Fruit fly (Drosophila melanogaster): ENCODE measurements around the gene Nmdmc.

Gene Nmdmc

DNA sequence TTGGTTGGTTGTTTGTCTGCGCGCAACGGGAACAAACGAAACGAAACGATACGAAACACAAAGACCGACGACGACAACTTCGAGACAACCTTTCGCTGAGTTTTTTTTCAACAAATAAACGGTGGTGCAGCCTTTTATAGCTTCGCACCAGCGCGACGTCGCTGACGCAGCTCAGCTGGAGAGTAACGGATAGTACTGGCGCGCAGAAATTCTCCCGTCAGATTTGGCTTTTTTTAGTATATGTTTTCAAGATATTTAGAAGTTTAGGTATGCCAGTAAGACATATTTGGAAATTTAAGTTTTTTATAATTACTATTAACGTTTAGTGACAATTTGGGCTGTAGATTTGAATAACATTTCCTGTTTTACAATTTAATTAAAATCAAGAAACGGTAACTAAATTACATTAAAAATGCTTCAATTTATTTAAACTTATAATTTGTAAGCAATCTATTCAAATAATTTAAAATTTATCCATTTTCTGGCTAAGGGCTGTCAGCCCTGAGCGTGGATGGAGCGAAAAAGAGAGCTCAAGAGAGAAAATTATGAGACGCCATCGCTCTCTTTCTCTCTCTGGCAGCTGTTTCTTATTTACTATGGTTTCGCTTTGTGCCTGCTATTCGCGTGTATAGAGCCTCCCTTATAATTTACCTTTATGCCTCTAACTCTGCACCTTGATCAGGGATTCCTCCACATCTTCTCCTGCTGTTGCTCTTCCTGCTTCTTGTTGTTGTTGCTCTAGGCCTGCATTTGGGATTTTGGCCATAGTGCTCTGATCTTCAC lies 16.5 kb downstream of the Nmdmc start (continued):
- TF ChIP-seq Drgx (GFP tag; IDR thresholded peaks at IDR 0.05) (peak; percentile 76), Vsx1 (GFP tag; optimal IDR thresholded peaks at IDR 0.05) (peak; percentile 74), pros (GFP tag; optimal IDR thresholded peaks at IDR 0.05) (peak; percentile 88), wor (GFP tag; IDR thresholded peaks at IDR 0.05) (peak; percentile 32; the same call in 1 of the 2 replicates), Side (GFP tag; optimal IDR thresholded peaks at IDR 0.05) (peak; percentile 45), CG6791 (GFP tag; IDR thresholded peaks at IDR 0.05; ENCODE audit: partially characterized antibody) (no peak), CG5953 (GFP tag; IDR thresholded peaks at IDR 0.05) (no peak), bowl (GFP tag; IDR thresholded peaks at IDR 0.05) (0 out of 2 replicates have a peak, but pooled peaks have one; percentile 14), CG10366 (GFP tag; IDR thresholded peaks at IDR 0.05) (peak; percentile 16; the same call in 1 of the 2 replicates), br (optimal IDR thresholded peaks at IDR 0.05) (no peak), Sox102F (GFP tag; optimal IDR thresholded peaks at IDR 0.05) (peak; percentile 81), CG31365 (tag; optimal IDR thresholded peaks at IDR 0.05) (peak; percentile 10), Dbx (GFP tag; IDR thresholded peaks at IDR 0.05) (peak; percentile 68), CG8765 (GFP tag; IDR thresholded peaks at IDR 0.05) (no peak), crc (GFP tag; optimal IDR thresholded peaks at IDR 0.05) (no peak), CG33557 (GFP tag; optimal IDR thresholded peaks at IDR 0.05) (peak; percentile 88), knrl (GFP tag; IDR thresholded peaks at IDR 0.05; ENCODE audit: partially characterized antibody) (no peak), sima (GFP tag; optimal IDR thresholded peaks at IDR 0.05) (no peak), crp (GFP tag; optimal IDR thresholded peaks at IDR 0.05) (peak; percentile 47 to 78), CG3163 (GFP tag; optimal IDR thresholded peaks at IDR 0.05) (peak; percentile 32), odd (GFP tag; optimal IDR thresholded peaks at IDR 0.05) (peak; percentile 89), CG17186 (GFP tag; optimal IDR thresholded peaks at IDR 0.05) (peak; percentile 14), Hsf (GFP tag; optimal IDR thresholded peaks at IDR 0.05) (peak; percentile 64), ssp (GFP tag; IDR thresholded peaks at IDR 0.05) (no peak), vnd (GFP tag; IDR thresholded peaks at IDR 0.05; ENCODE audit: partially characterized antibody) (no peak), dati (GFP tag; IDR thresholded peaks at IDR 0.05) (0 out of 2 replicates have a peak, but pooled peaks have one; percentile 30), NFAT (GFP tag; IDR thresholded peaks at IDR 0.05) (peak; percentile 21; the same call in 1 of the 2 replicates), HLH4C (GFP tag; IDR thresholded peaks at IDR 0.05; ENCODE audit: partially characterized antibody) (no peak; the same call in 2 of the 3 replicates), Meics (GFP tag; optimal IDR thresholded peaks at IDR 0.05) (peak; percentile 92), CrebB (tag; optimal IDR thresholded peaks at IDR 0.05) (peak; percentile 40), Atf-2 (GFP tag; optimal IDR thresholded peaks at IDR 0.05) (peak; percentile 46), CG18599 (GFP tag; optimal IDR thresholded peaks at IDR 0.05) (peak; percentile 89), nom (GFP tag; optimal IDR thresholded peaks at IDR 0.05) (peak; percentile 85), ash1 (GFP tag; optimal IDR thresholded peaks at IDR 0.05) (peak; percentile 81), CG1024 (GFP tag; IDR thresholded peaks at IDR 0.05) (no peak), CG14860 (GFP tag; IDR thresholded peaks at IDR 0.05; ENCODE audit: partially characterized antibody) (no peak), mld (GFP tag; IDR thresholded peaks at IDR 0.05; ENCODE audit: partially characterized antibody) (no peak), CG17912 (GFP tag; optimal IDR thresholded peaks at IDR 0.05) (peak; percentile 54), gem (tag; optimal IDR thresholded peaks at IDR 0.05) (peak; percentile 92), CG7556 (GFP tag; optimal IDR thresholded peaks at IDR 0.05) (peak; percentile 94), CG6683 (GFP tag; optimal IDR thresholded peaks at IDR 0.05) (peak; percentile 85), mam (GFP tag; optimal IDR thresholded peaks at IDR 0.05) (peak; percentile 8), CG14014 (GFP tag; IDR thresholded peaks at IDR 0.05) (peak; percentile 51; the same call in 1 of the 2 replicates), Mrtf (GFP tag; IDR thresholded peaks at IDR 0.05) (no peak), ara (GFP tag; IDR thresholded peaks at IDR 0.05) (0 out of 2 replicates have a peak, but pooled peaks have one; percentile 43), Spps (tag; optimal IDR thresholded peaks at IDR 0.05) (peak; percentile 48), CG7357 (GFP tag; IDR thresholded peaks at IDR 0.05) (no peak), chn (GFP tag; optimal IDR thresholded peaks at IDR 0.05) (peak; percentile 41)

Measured in whole organism, embryonic.